Worm (Caenorhabditis elegans) whole organism, L4 larva: ENCODE measurements around the gene srx-95.

ENCODE experiments used
- D1046.2 ChIP-seq: fragments of 200-800 bp; sonication (Bioruptor generic); IDR thresholded peaks from 2 replicates; pipeline ENCODE4 v1.3.6; 2022; ENCODE audit warnings: missing genetic modification characterization, missing compliant biosample characterization
- F10B5.3 ChIP-seq: sonication (generic microtip); optimal IDR thresholded peaks from 2 replicates; lab custom pipeline; 2016; ENCODE audit warnings: mild to moderate bottlenecking, missing genetic modification characterization, missing compliant biosample characterization
- F37D6.2 ChIP-seq: sonication (generic microtip); optimal IDR thresholded peaks from 2 replicates; lab custom pipeline; 2016; ENCODE audit warnings: mild to moderate bottlenecking, missing genetic modification characterization, missing compliant biosample characterization
- T20F7.1 ChIP-seq: fragments of 200-800 bp; sonication (Bioruptor generic); optimal IDR thresholded peaks from 2 replicates; lab custom pipeline; 2018; ENCODE audit warnings: mild to moderate bottlenecking, missing genetic modification characterization, missing compliant biosample characterization
- T26A8.4 ChIP-seq: fragments of 200-800 bp; sonication (Bioruptor generic); IDR thresholded peaks from 2 replicates; pipeline ENCODE4 v1.3.6; 2022; ENCODE audit warnings: missing genetic modification characterization, missing compliant biosample characterization
- Y48G9A.11 ChIP-seq: fragments of 200-800 bp; sonication (Bioruptor generic); IDR thresholded peaks from 2 replicates; pipeline ENCODE4 v1.3.6; 2022; ENCODE audit warnings: missing genetic modification reagents, missing genetic modification characterization, missing compliant biosample characterization
- Y5F2A.4 ChIP-seq: fragments of 200-800 bp; sonication (Bioruptor generic); optimal IDR thresholded peaks from 2 replicates; lab custom pipeline; 2018; ENCODE audit warnings: mild to moderate bottlenecking, missing genetic modification characterization, missing compliant biosample characterization
- ZK337.2 ChIP-seq: fragments of 200-800 bp; sonication (Bioruptor generic); IDR thresholded peaks from 2 replicates; pipeline ENCODE4 v1.3.6; 2022; ENCODE audit warnings: missing genetic modification reagents, missing genetic modification characterization, missing compliant biosample characterization
- ZK546.5 ChIP-seq, 2 experiments: sonication (generic microtip); optimal IDR thresholded peaks; 2 replicates each; lab custom pipeline; 2017; ENCODE audit warnings: missing biosample characterization in 2 of 2, missing genetic modification characterization in 2 of 2
- ceh-20 ChIP-seq: fragments of 200-800 bp; sonication (Bioruptor generic); IDR thresholded peaks from 2 replicates; pipeline ENCODE4 v1.3.6; 2022; ENCODE audit warnings: missing genetic modification reagents, missing genetic modification characterization, missing compliant biosample characterization
- ceh-28 ChIP-seq: fragments of 150-350 bp; optimal IDR thresholded peaks from 2 replicates; lab custom pipeline; 2014; ENCODE audit warnings: missing biosample characterization, missing genetic modification reagents, missing genetic modification characterization
- ceh-32 ChIP-seq: sonication (generic microtip); optimal IDR thresholded peaks from 2 replicates; lab custom pipeline; 2016; ENCODE audit warnings: mild to moderate bottlenecking, missing genetic modification characterization, missing compliant biosample characterization; ENCODE audit not compliant: poor library complexity
- ceh-44 ChIP-seq: fragments of 200-800 bp; sonication (Bioruptor generic); IDR thresholded peaks from 2 replicates; pipeline ENCODE4 v1.3.6; 2022; ENCODE audit warnings: missing genetic modification reagents, missing genetic modification characterization, missing compliant biosample characterization
- ceh-62 ChIP-seq: sonication (generic microtip); optimal IDR thresholded peaks from 2 replicates; lab custom pipeline; 2017; ENCODE audit warnings: missing biosample characterization, missing genetic modification characterization
- ces-1 ChIP-seq: fragments of 150-350 bp; sonication (generic microtip); optimal IDR thresholded peaks from 4 replicates; lab custom pipeline; 2014; ENCODE audit warnings: missing biosample characterization, missing genetic modification reagents, missing genetic modification characterization
- cey-2 ChIP-seq: sonication (generic microtip); optimal IDR thresholded peaks from 3 replicates; lab custom pipeline; 2017; ENCODE audit warnings: missing genetic modification characterization, mild to moderate bottlenecking, missing compliant biosample characterization, antibody characterized with exemption, borderline replicate concordance; ENCODE audit not compliant: insufficient read depth
- ctbp-1 ChIP-seq: fragments of 200-800 bp; sonication (Bioruptor generic); IDR thresholded peaks from 2 replicates; pipeline ENCODE4 v1.3.6; 2022; ENCODE audit warnings: missing genetic modification reagents, missing genetic modification characterization, missing compliant biosample characterization
- daf-19 ChIP-seq: fragments of 200-800 bp; sonication (Bioruptor generic); conservative IDR thresholded peaks from 2 replicates; pipeline ENCODE4 v1.3.6; 2022; ENCODE audit warnings: missing genetic modification characterization, missing compliant biosample characterization
- dmd-6 ChIP-seq: fragments of 200-800 bp; sonication (Bioruptor generic); IDR thresholded peaks from 2 replicates; pipeline ENCODE4 v1.3.6; 2022; ENCODE audit warnings: missing genetic modification reagents, missing genetic modification characterization, missing compliant biosample characterization
- dmd-8 ChIP-seq: fragments of 200-800 bp; sonication (Bioruptor generic); IDR thresholded peaks from 2 replicates; pipeline ENCODE4 v1.3.6; 2022; ENCODE audit warnings: missing genetic modification characterization, missing compliant biosample characterization
- duxl-1 ChIP-seq: sonication (generic microtip); optimal IDR thresholded peaks from 2 replicates; lab custom pipeline; 2016; ENCODE audit warnings: mild to moderate bottlenecking, missing genetic modification characterization, moderate library complexity, missing compliant biosample characterization; ENCODE audit not compliant: poor library complexity
- dve-1 ChIP-seq: sonication (generic microtip); optimal IDR thresholded peaks from 2 replicates; lab custom pipeline; 2017; ENCODE audit warnings: antibody characterized with exemption, mild to moderate bottlenecking, missing genetic modification characterization, missing compliant biosample characterization; ENCODE audit not compliant: insufficient read depth
- egl-43 ChIP-seq: fragments of 200-800 bp; sonication (Bioruptor generic); IDR thresholded peaks from 2 replicates; pipeline ENCODE4 v1.3.6; 2022; ENCODE audit warnings: missing genetic modification reagents, missing genetic modification characterization, missing compliant biosample characterization
- fos-1 ChIP-seq: fragments of 150-350 bp; optimal IDR thresholded peaks from 2 replicates; lab custom pipeline; 2014; ENCODE audit warnings: missing biosample characterization, missing genetic modification characterization
- gei-8 ChIP-seq: fragments of 200-800 bp; sonication (Bioruptor generic); optimal IDR thresholded peaks from 2 replicates; lab custom pipeline; 2018; ENCODE audit warnings: mild to moderate bottlenecking, missing genetic modification characterization, missing compliant biosample characterization
- hif-1 ChIP-seq, 2 experiments: sonication (generic microtip); optimal IDR thresholded peaks; 2 replicates each; lab custom pipeline; 2016 to 2017; ENCODE audit warnings: missing compliant biosample characterization in 2 of 2, missing genetic modification characterization in 2 of 2, missing genetic modification reagents in 2 of 2, missing genotype in 2 of 2, mild to moderate bottlenecking in 1 of 2
- hlh-11 ChIP-seq: fragments of 200-800 bp; sonication (Bioruptor generic); optimal IDR thresholded peaks from 2 replicates; lab custom pipeline; 2018; ENCODE audit warnings: mild to moderate bottlenecking, missing genetic modification characterization, missing compliant biosample characterization
- jun-1 ChIP-seq: fragments of 150-350 bp; optimal IDR thresholded peaks from 2 replicates; lab custom pipeline; 2014; ENCODE audit warnings: missing biosample characterization, missing genetic modification reagents, missing genetic modification characterization
- lin-1 ChIP-seq: fragments of 200-800 bp; sonication (Bioruptor generic); IDR thresholded peaks from 2 replicates; pipeline ENCODE4 v1.3.6; 2022; ENCODE audit warnings: missing genetic modification reagents, missing genetic modification characterization, missing compliant biosample characterization
- lin-38 ChIP-seq: fragments of 200-800 bp; sonication (Bioruptor generic); IDR thresholded peaks from 2 replicates; pipeline ENCODE4 v1.3.6; 2022; ENCODE audit warnings: missing genetic modification reagents, missing genetic modification characterization, missing compliant biosample characterization
- lir-3 ChIP-seq: sonication (generic microtip); optimal IDR thresholded peaks from 2 replicates; lab custom pipeline; 2016; ENCODE audit warnings: mild to moderate bottlenecking, missing genetic modification characterization, missing compliant biosample characterization
- lsy-2 ChIP-seq, 2 experiments: fragments of 150-350 bp in 1 of 2; sonication (generic microtip) in 1 of 2; optimal IDR thresholded peaks; 2 replicates each; lab custom pipeline; 2014 to 2017; ENCODE audit warnings: missing biosample characterization in 2 of 2, missing genetic modification characterization in 2 of 2
- madf-5 ChIP-seq, 2 experiments: fragments of 200-800 bp; sonication (Bioruptor generic); IDR thresholded peaks; 2 replicates each; pipeline ENCODE4 v1.3.6; 2022; ENCODE audit warnings: missing compliant biosample characterization in 2 of 2, missing genetic modification characterization in 2 of 2
- mep-1 ChIP-seq: fragments of 150-350 bp; sonication (generic microtip); optimal IDR thresholded peaks from 3 replicates; lab custom pipeline; 2014; ENCODE audit warnings: missing biosample characterization, missing genetic modification characterization
- mes-2 ChIP-seq: sonication (generic microtip); optimal IDR thresholded peaks from 2 replicates; lab custom pipeline; 2016; ENCODE audit warnings: missing genotype, mild to moderate bottlenecking, missing genetic modification characterization, missing compliant biosample characterization; ENCODE audit not compliant: poor library complexity, severe bottlenecking
- mxl-3 ChIP-seq: fragments of 200-800 bp; sonication (Bioruptor generic); optimal IDR thresholded peaks from 2 replicates; lab custom pipeline; 2018; ENCODE audit warnings: mild to moderate bottlenecking, missing genetic modification characterization, missing compliant biosample characterization
- nhr-10 ChIP-seq: fragments of 150-350 bp; optimal IDR thresholded peaks from 2 replicates; lab custom pipeline; 2014; ENCODE audit warnings: missing biosample characterization, missing genetic modification characterization
- nhr-11 ChIP-seq: fragments of 150-350 bp; optimal IDR thresholded peaks from 2 replicates; lab custom pipeline; 2014; ENCODE audit warnings: missing biosample characterization, missing genetic modification characterization
- nhr-237 ChIP-seq: sonication (generic microtip); optimal IDR thresholded peaks from 2 replicates; lab custom pipeline; 2017; ENCODE audit warnings: missing biosample characterization, missing genetic modification characterization
- nhr-25 ChIP-seq: sonication (generic microtip); optimal IDR thresholded peaks from 2 replicates; lab custom pipeline; 2017; ENCODE audit warnings: missing genetic modification characterization, mild to moderate bottlenecking, missing compliant biosample characterization, antibody characterized with exemption, moderate library complexity, borderline replicate concordance; ENCODE audit not compliant: insufficient read depth
- nhr-28 ChIP-seq: fragments of 150-350 bp; optimal IDR thresholded peaks from 2 replicates; lab custom pipeline; 2014; ENCODE audit warnings: missing biosample characterization, missing genetic modification characterization
- nhr-6 ChIP-seq: fragments of 150-350 bp; optimal IDR thresholded peaks from 2 replicates; lab custom pipeline; 2014; ENCODE audit warnings: missing biosample characterization, missing genetic modification characterization
- nhr-77 ChIP-seq: fragments of 150-350 bp; optimal IDR thresholded peaks from 2 replicates; lab custom pipeline; 2014; ENCODE audit warnings: missing biosample characterization, missing genetic modification characterization
- pha-4 ChIP-seq, 2 experiments: fragments of 150-350 bp in 1 of 2; fragments of 200-800 bp in 1 of 2; sonication (Bioruptor generic) in 1 of 2; IDR thresholded peaks in 1 of 2; optimal IDR thresholded peaks in 1 of 2; 2 replicates each; pipeline versions ENCODE4 v1.3.6 to Lab custom; 2014 to 2022; ENCODE audit warnings: missing genetic modification characterization in 2 of 2, missing genetic modification reagents in 2 of 2, missing biosample characterization in 1 of 2, missing compliant biosample characterization in 1 of 2
- pqm-1 ChIP-seq: sonication (generic microtip); optimal IDR thresholded peaks from 2 replicates; lab custom pipeline; 2017; ENCODE audit warnings: missing biosample characterization, missing genetic modification characterization
- set-16 ChIP-seq: fragments of 200-800 bp; sonication (Bioruptor generic); IDR thresholded peaks from 2 replicates; pipeline ENCODE4 v1.3.6; 2022; ENCODE audit warnings: missing genetic modification reagents, missing genetic modification characterization, missing compliant biosample characterization
- skn-1 ChIP-seq: fragments of 150-350 bp; optimal IDR thresholded peaks from 2 replicates; lab custom pipeline; 2014; ENCODE audit warnings: missing biosample characterization, missing genetic modification characterization
- zag-1 ChIP-seq: fragments of 150-350 bp; optimal IDR thresholded peaks from 2 replicates; lab custom pipeline; 2014; ENCODE audit warnings: missing biosample characterization, missing genetic modification characterization
- zip-2 ChIP-seq: fragments of 150-350 bp; optimal IDR thresholded peaks from 2 replicates; lab custom pipeline; 2014; ENCODE audit warnings: missing biosample characterization, missing genetic modification characterization
- ztf-7 ChIP-seq: fragments of 150-350 bp; optimal IDR thresholded peaks from 2 replicates; lab custom pipeline; 2014; ENCODE audit warnings: missing biosample characterization, missing genetic modification characterization

srx-95 gene

DNA sequence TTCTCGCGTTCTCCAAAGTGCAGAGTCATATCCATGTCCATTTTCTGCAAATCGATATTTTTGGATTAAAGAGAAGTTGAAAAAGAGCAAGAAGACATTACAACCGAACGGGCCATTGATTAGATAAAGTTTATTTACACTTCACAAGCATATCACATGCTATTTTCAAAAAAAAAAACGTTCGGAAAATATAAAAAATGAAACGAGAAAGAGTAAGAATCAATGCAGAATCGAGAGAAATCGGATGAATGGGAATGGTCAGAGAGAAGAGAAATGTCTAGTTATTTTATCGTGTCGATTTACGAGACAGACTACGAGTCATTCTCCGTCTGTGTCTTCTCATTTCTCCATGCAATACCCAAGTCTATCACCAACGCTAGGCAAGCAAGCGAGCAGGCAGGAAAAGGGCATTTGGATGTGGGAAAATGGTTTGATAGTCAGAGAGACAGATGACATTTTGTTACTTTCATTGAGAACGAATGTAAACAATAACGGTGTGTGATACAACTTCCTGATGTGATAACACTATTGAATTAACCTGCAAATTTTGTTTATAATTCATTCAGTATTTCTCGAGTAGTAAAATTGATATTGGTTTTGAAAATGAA, 45.6 kb upstream of the srx-95 start, which contains the start of gene F31E8.4 (continued):
- no peak for TF ChIP-seq zip-2 (tag; lab: Kevin White, UChicago)
- no peak for TF ChIP-seq Y5F2A.4 (GFP tag; lab: Kevin White, UChicago)
- no peak for TF ChIP-seq Y48G9A.11
- no peak for TF ChIP-seq skn-1 (tag; lab: Kevin White, UChicago)
- TF ChIP-seq ceh-28 (tag; lab: Kevin White, UChicago) = no peak
- TF ChIP-seq pha-4 (GFP tag; IDR thresholded peaks at IDR 0.05; lab: Robert Waterston, UW) = no peak
- TF ChIP-seq pha-4 (tag; optimal IDR thresholded peaks at IDR 0.05; lab: Kevin White, UChicago) = no peak
- TF ChIP-seq ZK546.5 (tag; optimal IDR thresholded peaks at IDR 0.05; lab: Kevin White, UChicago) = no peak
- TF ChIP-seq gei-8 (GFP tag; lab: Kevin White, UChicago) = no peak
- TF ChIP-seq dmd-8 (GFP tag; lab: Robert Waterston, UW) = no peak
- peak; percentile 52 for TF ChIP-seq dmd-6 (GFP tag; lab: Robert Waterston, UW)
- TF ChIP-seq ceh-32 (tag; lab: Kevin White, UChicago) = no peak
- TF ChIP-seq duxl-1 (tag; lab: Kevin White, UChicago) = no peak
- TF ChIP-seq T26A8.4 (GFP tag; lab: Robert Waterston, UW) = no peak
- no peak for TF ChIP-seq cey-2
- peak; percentile 1 for TF ChIP-seq nhr-6 (tag; lab: Kevin White, UChicago)
- no peak for TF ChIP-seq ceh-44 (GFP tag; lab: Robert Waterston, UW)
- TF ChIP-seq madf-5 (GFP tag; IDR thresholded peaks at IDR 0.05; lab: Robert Waterston, UW) = no peak
- no peak for TF ChIP-seq ceh-20
- TF ChIP-seq egl-43 (GFP tag; lab: Robert Waterston, UW) = no peak
- no peak for TF ChIP-seq lir-3 (tag; lab: Kevin White, UChicago)
- TF ChIP-seq F10B5.3 = no peak
- TF ChIP-seq lsy-2 (tag; optimal IDR thresholded peaks at IDR 0.05; lab: Kevin White, UChicago) = no peak
- no peak for TF ChIP-seq zag-1 (tag; lab: Kevin White, UChicago)
- no peak for TF ChIP-seq nhr-11 (tag; lab: Kevin White, UChicago)
- no peak for TF ChIP-seq nhr-10 (tag; lab: Kevin White, UChicago)
- TF ChIP-seq ceh-62 (tag; lab: Kevin White, UChicago) = no peak
- peak; percentile 53 for TF ChIP-seq nhr-77 (tag; lab: Kevin White, UChicago)
- TF ChIP-seq lin-38 = no peak
- no peak for TF ChIP-seq ZK337.2 (GFP tag; lab: Robert Waterston, UW)
- peak; percentile 42 for TF ChIP-seq mes-2
- TF ChIP-seq hlh-11 = peak; percentile 61
- TF ChIP-seq nhr-237 (tag; lab: Kevin White, UChicago) = no peak
- TF ChIP-seq set-16 (GFP tag; lab: Robert Waterston, UW) = no peak
- no peak for TF ChIP-seq ctbp-1
- no peak for TF ChIP-seq lin-1
- TF ChIP-seq mep-1 (tag; lab: Kevin White, UChicago) = no peak
- no peak for TF ChIP-seq jun-1 (tag; lab: Kevin White, UChicago)
- peak; percentile 81 for TF ChIP-seq pqm-1
- no peak for TF ChIP-seq hif-1 (tag; optimal IDR thresholded peaks at IDR 0.05; lab: Kevin White, UChicago)
- no peak for TF ChIP-seq daf-19 (GFP tag; lab: Robert Waterston, UW)
- no peak for TF ChIP-seq D1046.2 (GFP tag; lab: Robert Waterston, UW)
- peak; percentile 88 for TF ChIP-seq nhr-28 (tag; lab: Kevin White, UChicago)
- TF ChIP-seq dve-1 (tag; lab: Kevin White, UChicago) = no peak
- no peak for TF ChIP-seq T20F7.1
- no peak for TF ChIP-seq F37D6.2 (tag; lab: Kevin White, UChicago)
- no peak for TF ChIP-seq nhr-25 (tag; lab: Kevin White, UChicago)
- no peak for TF ChIP-seq ces-1 (GFP tag; lab: Kevin White, UChicago)
- TF ChIP-seq fos-1 (tag; lab: Kevin White, UChicago) = no peak
- TF ChIP-seq mxl-3 (GFP tag; lab: Kevin White, UChicago) = no peak
- TF ChIP-seq ztf-7 (tag; lab: Kevin White, UChicago) = no peak
